Fruit fly (Drosophila melanogaster) whole organism: ENCODE measurements around the gene CG5910.

ENCODE experiments used
- CG8478 ChIP-seq: fragments of >200 bp; optimal IDR thresholded peaks from 2 replicates; lab custom pipeline; 2018; ENCODE audit warnings: inconsistent platforms
- Dll ChIP-seq: fragments of >200 bp; optimal IDR thresholded peaks from 2 replicates; lab custom pipeline; 2017
- EcR ChIP-seq, 2 experiments: fragments of >200 bp; optimal IDR thresholded peaks; 2 replicates each; lab custom pipeline; 2017; ENCODE audit warnings: missing biosample characterization in 2 of 2, missing genetic modification characterization in 2 of 2, missing genetic modification reagents in 2 of 2
- pan ChIP-seq: fragments of >200 bp; optimal IDR thresholded peaks from 2 replicates; lab custom pipeline; 2017
- psq ChIP-seq: fragments of >200 bp; optimal IDR thresholded peaks from 2 replicates; lab custom pipeline; 2017
- usp ChIP-seq: fragments of >200 bp; optimal IDR thresholded peaks from 2 replicates; lab custom pipeline; 2017; ENCODE audit warnings: missing biosample characterization, missing genetic modification characterization, mixed read lengths

DNA sequence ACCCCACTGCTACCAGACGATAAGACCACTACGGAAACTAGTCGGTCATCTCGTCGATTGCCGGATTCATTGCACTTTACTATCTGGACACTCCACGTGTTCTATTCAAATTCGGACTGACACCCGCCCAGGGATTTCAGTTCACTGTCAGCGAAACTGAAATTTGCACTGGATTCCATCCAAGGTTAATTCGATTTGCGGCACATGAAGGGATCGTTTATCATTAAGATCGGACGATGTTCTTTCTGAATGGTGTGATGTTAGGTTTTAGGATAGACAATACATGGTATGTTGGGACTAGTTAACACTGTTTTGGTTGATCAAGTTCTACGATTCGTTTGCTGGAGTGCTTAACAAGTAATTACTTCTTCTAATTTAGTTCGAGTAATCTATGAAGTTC, 23.7 kb downstream of the CG5910 start, which contains the start of gene CG42764:
- TF ChIP-seq CG8478 (lab: Kevin White, UChicago) = no peak
- no peak for TF ChIP-seq usp (GFP tag; lab: Kevin White, UChicago)
- TF ChIP-seq pan (lab: Kevin White, UChicago) = no peak
- no peak for TF ChIP-seq EcR (GFP tag; optimal IDR thresholded peaks at IDR 0.05; lab: Kevin White, UChicago)
- TF ChIP-seq psq = no peak
- no peak for TF ChIP-seq Dll (lab: Kevin White, UChicago)
